Worm (Caenorhabditis elegans): ENCODE data around the gene F13E9.5.

F13E9.5 gene

DNA sequence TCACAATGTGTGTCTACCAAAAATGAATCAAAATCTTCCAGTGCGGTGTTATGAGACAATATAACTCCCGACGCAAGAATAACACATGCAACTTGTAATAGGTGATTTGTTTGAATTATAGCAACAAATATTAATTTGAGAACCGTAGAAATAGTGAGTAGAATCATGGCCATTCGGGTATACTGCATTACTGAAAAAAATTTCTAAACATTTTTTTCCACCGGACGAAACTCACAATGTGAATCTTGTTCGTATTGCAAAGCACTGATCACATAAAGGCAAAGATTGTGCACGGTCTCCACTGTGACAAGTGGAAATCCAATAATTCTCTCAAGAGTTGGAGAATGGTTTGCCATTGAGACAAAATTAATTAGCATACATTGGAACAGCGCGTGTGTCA is 18.3 kb upstream of the F13E9.5 start:
- no peak for TF ChIP-seq unc-62 (GFP tag; optimal IDR thresholded peaks at IDR 0.05)

DNA sequence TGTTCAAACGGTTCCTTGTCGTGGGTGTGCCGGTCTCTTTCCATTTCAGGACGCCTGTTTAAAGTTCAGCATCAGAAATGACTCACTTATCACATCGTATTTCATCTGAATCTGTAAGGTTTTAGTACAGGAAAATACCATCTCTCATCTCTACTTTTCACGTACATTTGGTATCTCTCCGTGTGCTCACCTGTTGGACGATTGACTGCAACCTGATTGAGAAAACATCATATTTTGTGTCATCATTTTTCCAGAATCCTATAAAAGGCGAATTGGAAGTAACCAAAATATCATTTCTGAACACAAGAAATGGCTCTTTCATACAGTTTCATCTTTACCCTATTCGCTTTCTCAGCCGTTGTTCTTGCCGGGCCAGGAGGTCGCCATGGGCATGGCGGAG is 15.9 kb upstream of the F13E9.5 start, which contains the start of gene srlf-30:
Gene srlf-30 (plus strand): TSS at position 301 of the 400 bp plus-strand sequence.
- TF ChIP-seq nhr-76 (tag; optimal IDR thresholded peaks at IDR 0.05) (no peak), lsy-12 (tag; optimal IDR thresholded peaks at IDR 0.05) (no peak), ZK546.5 (tag; optimal IDR thresholded peaks at IDR 0.05) (no peak), nhr-25 (tag; optimal IDR thresholded peaks at IDR 0.05) (no peak), nhr-12 (tag; optimal IDR thresholded peaks at IDR 0.05) (no peak), nhr-77 (tag; optimal IDR thresholded peaks at IDR 0.05) (no peak), hmg-11 (tag; optimal IDR thresholded peaks at IDR 0.05) (no peak), eor-1 (tag; optimal IDR thresholded peaks at IDR 0.05) (no peak), nhr-43 (tag; optimal IDR thresholded peaks at IDR 0.05; ENCODE audit: poor library complexity, severe bottlenecking) (no peak), skn-1 (tag; optimal IDR thresholded peaks at IDR 0.05) (no peak), ceh-16 (tag; optimal IDR thresholded peaks at IDR 0.05) (no peak), mdl-1 (tag; optimal IDR thresholded peaks at IDR 0.05) (no peak), ceh-82 (tag; optimal IDR thresholded peaks at IDR 0.05) (no peak)

- TF ChIP-seq nhr-25 (tag; optimal IDR thresholded peaks at IDR 0.05) (no peak), nhr-23 (tag; optimal IDR thresholded peaks at IDR 0.05) (no peak), pha-4 (tag; optimal IDR thresholded peaks at IDR 0.05) (no peak), ZK546.5 (tag; optimal IDR thresholded peaks at IDR 0.05) (no peak), ceh-16 (tag; optimal IDR thresholded peaks at IDR 0.05) (no peak), mml-1 (tag; optimal IDR thresholded peaks at IDR 0.05) (no peak), eor-1 (tag; optimal IDR thresholded peaks at IDR 0.05) (no peak), lin-39 (tag; optimal IDR thresholded peaks at IDR 0.05) (no peak), ceh-82 (tag; optimal IDR thresholded peaks at IDR 0.05) (no peak), R02D3.7 (tag; optimal IDR thresholded peaks at IDR 0.05) (no peak), lin-15B (tag; optimal IDR thresholded peaks at IDR 0.05) (no peak), ztf-4 (tag; optimal IDR thresholded peaks at IDR 0.05) (no peak), fkh-2 (tag; optimal IDR thresholded peaks at IDR 0.05) (no peak), tbx-2 (tag; optimal IDR thresholded peaks at IDR 0.05) (no peak), nhr-12 (tag; optimal IDR thresholded peaks at IDR 0.05) (no peak), fos-1 (tag; optimal IDR thresholded peaks at IDR 0.05) (no peak), nhr-76 (tag; optimal IDR thresholded peaks at IDR 0.05) (no peak), jun-1 (tag; optimal IDR thresholded peaks at IDR 0.05) (no peak)
Measured at ce11 chrIV:10899091-10899490, 14.9 kb upstream of the F13E9.5 start, which contains the start of the genes F13E9.9 and F13E9.19. Gene F13E9.9 (minus strand): TSS chrIV:10899191. Gene F13E9.19 (plus strand): TSS chrIV:10899406.

DNA sequence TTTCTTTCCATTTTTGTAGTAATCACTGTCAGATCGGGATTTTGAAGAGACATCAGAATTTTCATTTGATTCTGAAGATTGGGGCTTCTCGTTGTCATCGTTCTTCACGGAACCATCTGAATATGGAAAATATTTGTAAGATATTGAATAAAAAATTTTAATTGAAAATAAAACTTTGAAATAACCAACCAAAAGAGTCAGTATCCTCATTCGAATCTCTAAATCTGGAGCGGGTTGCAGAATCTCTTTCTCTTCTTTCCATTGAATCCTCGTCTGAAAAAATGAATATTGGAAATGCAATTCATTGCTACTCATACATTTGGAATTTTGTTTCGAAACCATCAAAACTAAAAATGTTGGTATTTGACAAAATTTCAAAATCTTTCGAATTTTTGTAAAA is 14.0 kb upstream of the F13E9.5 start:
- no peak for TF ChIP-seq nfya-1 (tag; optimal IDR thresholded peaks at IDR 0.05; ENCODE audit: insufficient read depth)
- no peak for TF ChIP-seq nhr-43 (tag; optimal IDR thresholded peaks at IDR 0.05; ENCODE audit: poor library complexity, severe bottlenecking)

ce11 chrIV:10896512-10896911 is 12.3 kb upstream of the F13E9.5 start, which contains the start of gene srlf-13:
Gene srlf-13 (minus strand): TSS chrIV:10896612.
- TF ChIP-seq unc-62 (GFP tag; optimal IDR thresholded peaks at IDR 0.05), result no peak
- TF ChIP-seq ztf-4 (tag; optimal IDR thresholded peaks at IDR 0.05), result no peak
- no peak for TF ChIP-seq ceh-16 (tag; optimal IDR thresholded peaks at IDR 0.05)
- no peak for TF ChIP-seq jun-1 (tag; optimal IDR thresholded peaks at IDR 0.05)
- TF ChIP-seq nhr-11 (tag; optimal IDR thresholded peaks at IDR 0.05), result no peak
- no peak for TF ChIP-seq hmg-11 (tag; optimal IDR thresholded peaks at IDR 0.05)
- no peak for TF ChIP-seq pqm-1 (tag; optimal IDR thresholded peaks at IDR 0.05)
- no peak for TF ChIP-seq egl-5 (tag; optimal IDR thresholded peaks at IDR 0.05)

DNA sequence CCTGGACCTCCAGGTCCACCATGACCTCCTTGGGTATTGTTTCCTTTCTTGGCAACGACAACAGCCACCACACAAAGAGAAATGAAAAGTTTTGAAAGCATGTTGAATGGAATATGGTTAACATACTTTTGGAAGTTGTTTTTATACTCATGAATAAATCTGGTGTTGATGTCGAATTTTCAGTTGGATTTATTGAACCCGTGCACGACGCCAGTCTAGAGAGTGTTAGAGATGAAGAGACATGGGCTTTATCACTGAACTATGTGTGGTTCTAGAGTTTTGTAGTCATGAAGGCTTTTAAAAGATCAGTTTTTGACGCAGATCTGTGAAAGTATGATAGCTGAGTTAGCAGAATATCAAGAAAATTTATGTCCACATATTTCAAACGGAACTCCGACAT is 10.1 kb upstream of the F13E9.5 start, which contains the start of gene srlf-14:
Gene srlf-14 (minus strand): TSS at position 101 of the 400 bp plus-strand sequence.
- TF ChIP-seq nfya-1 (tag; optimal IDR thresholded peaks at IDR 0.05; ENCODE audit: insufficient read depth) (no peak), ZK546.5 (tag; optimal IDR thresholded peaks at IDR 0.05) (no peak), fkh-2 (tag; optimal IDR thresholded peaks at IDR 0.05) (no peak), elt-1 (tag; optimal IDR thresholded peaks at IDR 0.05) (no peak), nhr-77 (tag; optimal IDR thresholded peaks at IDR 0.05) (no peak), nhr-23 (tag; optimal IDR thresholded peaks at IDR 0.05) (no peak), zag-1 (tag; optimal IDR thresholded peaks at IDR 0.05) (no peak), snpc-4 (tag; optimal IDR thresholded peaks at IDR 0.05) (no peak), nhr-12 (tag; optimal IDR thresholded peaks at IDR 0.05) (no peak), R02D3.7 (tag; optimal IDR thresholded peaks at IDR 0.05) (no peak), lin-39 (tag; optimal IDR thresholded peaks at IDR 0.05) (no peak), egl-27 (tag; optimal IDR thresholded peaks at IDR 0.05) (no peak), unc-62 (GFP tag; optimal IDR thresholded peaks at IDR 0.05) (no peak), hmg-11 (tag; optimal IDR thresholded peaks at IDR 0.05) (no peak), lsy-12 (tag; optimal IDR thresholded peaks at IDR 0.05) (no peak), nhr-25 (tag; optimal IDR thresholded peaks at IDR 0.05) (no peak), aly-2 (tag; optimal IDR thresholded peaks at IDR 0.05) (no peak), skn-1 (tag; optimal IDR thresholded peaks at IDR 0.05) (no peak), lin-15B (tag; optimal IDR thresholded peaks at IDR 0.05) (no peak)
